Worm (Caenorhabditis elegans): ENCODE data around the gene C07E3.4.

Gene C07E3.4

ce11 chrII:10382247-10382646 is 21.7 kb downstream of the C07E3.4 start (continued):
- TF ChIP-seq lin-38 (GFP tag; IDR thresholded peaks at IDR 0.05) (peak; percentile 33; the same call in 1 of the 2 replicates), zfp-3 (GFP tag; conservative IDR thresholded peaks at IDR 0.05) (no peak), lsy-2 (tag; optimal IDR thresholded peaks at IDR 0.05) (peak; percentile 31 to 51), lin-1 (GFP tag; IDR thresholded peaks at IDR 0.05) (no peak), zfp-2 (tag; optimal IDR thresholded peaks at IDR 0.05) (no peak), sdz-12 (GFP tag; optimal IDR thresholded peaks at IDR 0.05) (no peak), spr-3 (GFP tag; optimal IDR thresholded peaks at IDR 0.05) (no peak), nhr-25 (tag; optimal IDR thresholded peaks at IDR 0.05; ENCODE audit: borderline replicate concordance, insufficient read depth) (no peak), Y75B8A.6 (GFP tag; IDR thresholded peaks at IDR 0.05) (no peak), dmd-6 (GFP tag; IDR thresholded peaks at IDR 0.05) (peak; percentile 57), spr-1 (tag; optimal IDR thresholded peaks at IDR 0.05) (peak; percentile 26), pha-4 (GFP tag; IDR thresholded peaks at IDR 0.05) (peak; percentile 52; the same call in 1 of the 2 replicates), pha-4 (tag; optimal IDR thresholded peaks at IDR 0.05) (peak; percentile 48), ceh-62 (tag; optimal IDR thresholded peaks at IDR 0.05) (no peak), zag-1 (tag; optimal IDR thresholded peaks at IDR 0.05) (no peak), daf-8 (GFP tag; IDR thresholded peaks at IDR 0.05) (no peak), nhr-48 (tag; optimal IDR thresholded peaks at IDR 0.05) (peak; percentile 26), ztf-7 (tag; optimal IDR thresholded peaks at IDR 0.05) (no peak), D1046.2 (GFP tag; IDR thresholded peaks at IDR 0.05) (0 out of 2 replicates have a peak, but pooled peaks have one; percentile 34), mep-1 (tag; optimal IDR thresholded peaks at IDR 0.05) (peak; percentile 82), T26A8.4 (GFP tag; IDR thresholded peaks at IDR 0.05) (peak; percentile 56), mxl-3 (GFP tag; optimal IDR thresholded peaks at IDR 0.05) (peak; percentile 72), hmg-1.1 (GFP tag; IDR thresholded peaks at IDR 0.05) (peak; percentile 70), egl-27 (tag; optimal IDR thresholded peaks at IDR 0.05) (no peak), nhr-76 (tag; optimal IDR thresholded peaks at IDR 0.05) (no peak), dpl-1 (GFP tag; optimal IDR thresholded peaks at IDR 0.05) (peak; percentile 15), madf-9 (GFP tag; conservative IDR thresholded peaks at IDR 0.05) (no peak), hlh-11 (tag; optimal IDR thresholded peaks at IDR 0.05) (peak; percentile 89), dve-1 (tag; optimal IDR thresholded peaks at IDR 0.05; ENCODE audit: insufficient read depth) (peak; percentile 69), nhr-77 (tag; optimal IDR thresholded peaks at IDR 0.05) (peak; percentile 18), daf-16 (GFP tag; optimal IDR thresholded peaks at IDR 0.05) (no peak), daf-16 (tag; optimal IDR thresholded peaks at IDR 0.05) (peak; percentile 45), zip-2 (tag; optimal IDR thresholded peaks at IDR 0.05) (no peak), nhr-41 (GFP tag; IDR thresholded peaks at IDR 0.05) (0 out of 2 replicates have a peak, but pooled peaks have one; percentile 31), set-16 (GFP tag; IDR thresholded peaks at IDR 0.05) (peak; percentile 39; the same call in 1 of the 2 replicates), nhr-11 (tag; optimal IDR thresholded peaks at IDR 0.05) (no peak), nhr-111 (GFP tag; optimal IDR thresholded peaks at IDR 0.05) (no peak), lin-29 (GFP tag; IDR thresholded peaks at IDR 0.05) (no peak), mdl-1 (tag; optimal IDR thresholded peaks at IDR 0.05) (peak in 1 of 2 experiments; percentile 47), mes-2 (tag; optimal IDR thresholded peaks at IDR 0.05; ENCODE audit: poor library complexity, severe bottlenecking) (peak; percentile 65), ZK546.5 (tag; optimal IDR thresholded peaks at IDR 0.05) (no peak), hlh-30 (tag; optimal IDR thresholded peaks at IDR 0.05; ENCODE audit: insufficient read depth) (peak; percentile 67), nhr-102 (tag; optimal IDR thresholded peaks at IDR 0.05) (peak; percentile 17), ama-1 (optimal IDR thresholded peaks at IDR 0.05) (no peak), unc-62 (GFP tag; optimal IDR thresholded peaks at IDR 0.05 in 1 of 2) (peak in 1 of 2 experiments; percentile 90), unc-62 (tag; optimal IDR thresholded peaks at IDR 0.05) (no peak), hif-1 (tag; optimal IDR thresholded peaks at IDR 0.05) (peak in 1 of 2 experiments; percentile 25), rbr-2 (tag; optimal IDR thresholded peaks at IDR 0.05) (peak; percentile 49)
